Fruit fly (Drosophila melanogaster): ENCODE results near the gene CG42300.

Gene CG42300

DNA sequence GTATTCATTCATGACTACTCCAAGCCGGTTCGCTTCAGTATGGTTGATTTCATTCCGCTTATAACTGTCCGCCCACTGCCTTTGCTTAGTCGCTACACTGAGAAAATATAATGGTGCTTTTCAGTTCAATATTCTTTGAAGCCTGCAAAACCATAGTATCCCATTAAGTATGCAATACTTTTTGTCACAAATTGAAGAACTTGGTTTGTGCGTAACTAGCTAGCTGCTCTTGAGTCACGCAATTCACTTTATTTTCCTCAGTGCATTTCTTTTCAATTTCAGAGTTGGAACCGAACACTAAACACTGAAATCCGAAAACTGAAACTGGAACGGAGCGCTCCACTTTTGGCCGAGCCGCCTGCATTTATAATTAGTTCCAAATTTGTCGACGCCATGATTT, 43.9 kb upstream of the CG42300 start (continued):
- TF ChIP-seq BEAF-32 (GFP tag; optimal IDR thresholded peaks at IDR 0.05) (no peak), CG2875 (GFP tag; optimal IDR thresholded peaks at IDR 0.05) (peak; percentile 2), CG5180 (GFP tag; optimal IDR thresholded peaks at IDR 0.05) (peak; percentile 33), E2f2 (GFP tag; IDR thresholded peaks at IDR 0.05) (no peak; the same call in 1 of the 2 replicates), amos (GFP tag; IDR thresholded peaks at IDR 0.05; ENCODE audit: partially characterized antibody) (no peak), kah (GFP tag; optimal IDR thresholded peaks at IDR 0.05) (no peak), CG11456 (GFP tag; IDR thresholded peaks at IDR 0.05) (peak; percentile 77; the same call in 2 of the 3 replicates), mld (GFP tag; IDR thresholded peaks at IDR 0.05; ENCODE audit: partially characterized antibody) (no peak), Gsc (GFP tag; IDR thresholded peaks at IDR 0.05) (no peak), sr (GFP tag; IDR thresholded peaks at IDR 0.05) (no peak), CG1832 (GFP tag; optimal IDR thresholded peaks at IDR 0.05) (no peak), sima (GFP tag; optimal IDR thresholded peaks at IDR 0.05) (no peak), Vsx1 (GFP tag; optimal IDR thresholded peaks at IDR 0.05) (no peak), Taf1 (GFP tag; IDR thresholded peaks at IDR 0.05) (no peak), z (GFP tag; IDR thresholded peaks at IDR 0.05) (no peak), CG32767 (GFP tag; IDR thresholded peaks at IDR 0.05) (peak; percentile 43), Fer2 (tag; optimal IDR thresholded peaks at IDR 0.05) (no peak), B-H1 (GFP tag; IDR thresholded peaks at IDR 0.05) (peak; percentile 52), cwo (GFP tag; optimal IDR thresholded peaks at IDR 0.05) (peak; percentile 22), CG3065 (GFP tag; optimal IDR thresholded peaks at IDR 0.05) (no peak), Eip74EF (GFP tag; optimal IDR thresholded peaks at IDR 0.05) (no peak), gce (GFP tag; IDR thresholded peaks at IDR 0.05) (peak; percentile 61; the same call in 1 of the 3 replicates), prd (optimal IDR thresholded peaks at IDR 0.05) (no peak), prd (GFP tag; IDR thresholded peaks at IDR 0.05) (peak; percentile 64), gem (tag; optimal IDR thresholded peaks at IDR 0.05) (peak; percentile 78), CG8765 (GFP tag; IDR thresholded peaks at IDR 0.05) (no peak), gsb (GFP tag; IDR thresholded peaks at IDR 0.05) (no peak), ewg (GFP tag; optimal IDR thresholded peaks at IDR 0.05) (peak; percentile 19), HmgZ (tag; optimal IDR thresholded peaks at IDR 0.05) (peak; percentile 12), Dad (GFP tag; optimal IDR thresholded peaks at IDR 0.05) (peak; percentile 23), GATAe (GFP tag; conservative IDR thresholded peaks at IDR 0.05) (no peak), CG14667 (GFP tag; IDR thresholded peaks at IDR 0.05) (peak; percentile 51), org-1 (GFP tag; optimal IDR thresholded peaks at IDR 0.05) (peak; percentile 30), CG4854 (GFP tag; optimal IDR thresholded peaks at IDR 0.05) (peak; percentile 37), bigmax (GFP tag; optimal IDR thresholded peaks at IDR 0.05) (no peak), CG8478 (optimal IDR thresholded peaks at IDR 0.05) (no peak), CG13287 (GFP tag; IDR thresholded peaks at IDR 0.05; ENCODE audit: partially characterized antibody) (no peak), ttk (GFP tag; IDR thresholded peaks at IDR 0.05) (peak; percentile 45; the same call in 1 of the 2 replicates), Adf1 (GFP tag; IDR thresholded peaks at IDR 0.05) (no peak), Hr39 (optimal IDR thresholded peaks at IDR 0.05) (no peak), CG13296 (GFP tag; optimal IDR thresholded peaks at IDR 0.05) (peak; percentile 39), CG17385 (GFP tag; optimal IDR thresholded peaks at IDR 0.05) (peak; percentile 41), CG13894 (tag; optimal IDR thresholded peaks at IDR 0.05) (no peak), sd (tag; optimal IDR thresholded peaks at IDR 0.05) (no peak), kay (GFP tag; optimal IDR thresholded peaks at IDR 0.05) (peak; percentile 40), CG12299 (tag; optimal IDR thresholded peaks at IDR 0.05) (peak; percentile 24), HmgD (GFP tag; optimal IDR thresholded peaks at IDR 0.05) (no peak), HLH54F (GFP tag; optimal IDR thresholded peaks at IDR 0.05) (peak; percentile 31), btn (GFP tag; optimal IDR thresholded peaks at IDR 0.05) (peak; percentile 26), CG3163 (GFP tag; optimal IDR thresholded peaks at IDR 0.05) (peak; percentile 6), Trl (optimal IDR thresholded peaks at IDR 0.05) (no peak), Trl (GFP tag; optimal IDR thresholded peaks at IDR 0.05) (peak; percentile 50), Hr3 (GFP tag; optimal IDR thresholded peaks at IDR 0.05) (peak; percentile 34)

All from whole organism, embryonic.